Fruit fly (Drosophila melanogaster): Measurements from ENCODE around the gene CG45066.

- TF ChIP-seq EcR (GFP tag; optimal IDR thresholded peaks at IDR 0.05) (no peak), CG8478 (optimal IDR thresholded peaks at IDR 0.05) (no peak), usp (GFP tag; optimal IDR thresholded peaks at IDR 0.05) (no peak), pan (optimal IDR thresholded peaks at IDR 0.05) (no peak)
Measured at dm6 chr3L:3105531-3105930, 5.5 kb downstream of the CG45066 start.
